Fruit fly (Drosophila melanogaster) whole organism, embryonic: Measurements from ENCODE around the gene frac.
A peak's percentile ranks its signal among the peaks of the same experiment; 100 is the strongest.

Source experiments
- Awh ChIP-seq: fragments of 200-800 bp; sonication (Bioruptor generic); IDR thresholded peaks from 2 replicates; pipeline ENCODE4, ENCODE4 v1.3.6; 2022; ENCODE audit warnings: missing biosample characterization, missing genetic modification characterization
- Bteb2 ChIP-seq: fragments of 200-800 bp; sonication (Bioruptor generic); optimal IDR thresholded peaks from 2 replicates; lab custom pipeline; 2016; ENCODE audit warnings: missing biosample characterization, missing genetic modification characterization
- CG11093 ChIP-seq: fragments of 200-800 bp; sonication (Bioruptor generic); IDR thresholded peaks from 3 replicates; pipeline ENCODE4 v1.3.6; 2022; ENCODE audit warnings: missing biosample characterization, missing genetic modification characterization
- CG13296 ChIP-seq: fragments of 200-800 bp; sonication (Bioruptor generic); optimal IDR thresholded peaks from 3 replicates; lab custom pipeline; 2018; ENCODE audit warnings: missing biosample characterization, mild to moderate bottlenecking, missing genetic modification characterization
- CG14050 ChIP-seq: fragments of 200-800 bp; sonication (Bioruptor generic); IDR thresholded peaks from 3 replicates; pipeline ENCODE4 v1.3.6; 2022; ENCODE audit warnings: missing biosample characterization, missing genetic modification characterization
- CG1529 ChIP-seq: fragments of 200-800 bp; sonication (Bioruptor generic); optimal IDR thresholded peaks from 3 replicates; lab custom pipeline; 2018; ENCODE audit warnings: missing biosample characterization, missing genetic modification characterization
- CG15479 ChIP-seq: fragments of 200-800 bp; sonication (Bioruptor generic); optimal IDR thresholded peaks from 3 replicates; lab custom pipeline; 2019; ENCODE audit warnings: missing biosample characterization, mild to moderate bottlenecking, missing genetic modification characterization, moderate library complexity
- CG17385 ChIP-seq: fragments of 200-800 bp; sonication (Bioruptor generic); optimal IDR thresholded peaks from 3 replicates; lab custom pipeline; 2018; ENCODE audit warnings: missing biosample characterization, mild to moderate bottlenecking, missing genetic modification characterization
- CG17802 ChIP-seq: fragments of 200-800 bp; sonication (Bioruptor generic); optimal IDR thresholded peaks from 2 replicates; lab custom pipeline; 2018; ENCODE audit warnings: missing biosample characterization, mild to moderate bottlenecking, missing genetic modification characterization, moderate library complexity
- CG2120 ChIP-seq: fragments of 200-800 bp; sonication (Bioruptor generic); optimal IDR thresholded peaks from 3 replicates; lab custom pipeline; 2016; ENCODE audit warnings: missing biosample characterization, missing genetic modification characterization
- CG2712 ChIP-seq: fragments of 200-800 bp; optimal IDR thresholded peaks from 3 replicates; lab custom pipeline; 2019; ENCODE audit warnings: missing biosample characterization, mild to moderate bottlenecking, missing genetic modification characterization, moderate library complexity
- CG2889 ChIP-seq: fragments of 200-800 bp; sonication (Bioruptor generic); IDR thresholded peaks from 3 replicates; pipeline ENCODE4 v1.3.6; 2022; ENCODE audit warnings: missing biosample characterization, missing genetic modification characterization
- CG32532 ChIP-seq: fragments of 200-800 bp; sonication (Bioruptor generic); IDR thresholded peaks from 2 replicates; pipeline ENCODE4 v1.3.6; 2022; ENCODE audit warnings: missing biosample characterization, missing genetic modification characterization
- CG34376 ChIP-seq: fragments of 200-800 bp; sonication (Bioruptor generic); optimal IDR thresholded peaks from 2 replicates; lab custom pipeline; 2018; ENCODE audit warnings: missing biosample characterization, mild to moderate bottlenecking, missing genetic modification characterization
- CG3838 ChIP-seq: fragments of 200-800 bp; sonication (Bioruptor generic); optimal IDR thresholded peaks from 3 replicates; lab custom pipeline; 2016; ENCODE audit warnings: missing biosample characterization, missing genetic modification characterization
- CG6654 ChIP-seq: fragments of 200-800 bp; sonication (Bioruptor generic); optimal IDR thresholded peaks from 2 replicates; lab custom pipeline; 2017; ENCODE audit warnings: missing biosample characterization, mild to moderate bottlenecking, missing genetic modification characterization
- CG6854 ChIP-seq: fragments of 200-800 bp; sonication (Bioruptor generic); optimal IDR thresholded peaks from 3 replicates; lab custom pipeline; 2017; ENCODE audit warnings: missing biosample characterization, mild to moderate bottlenecking, missing genetic modification characterization
- CG8089 ChIP-seq: fragments of 200-800 bp; sonication (Bioruptor generic); optimal IDR thresholded peaks from 3 replicates; lab custom pipeline; 2016; ENCODE audit warnings: missing biosample characterization, missing genetic modification characterization
- Chrac-16 ChIP-seq: fragments of 200-800 bp; sonication (Bioruptor generic); optimal IDR thresholded peaks from 3 replicates; lab custom pipeline; 2016; ENCODE audit warnings: missing biosample characterization, missing genetic modification characterization
- CkIIα-i1 ChIP-seq: fragments of 200-800 bp; sonication (Bioruptor generic); IDR thresholded peaks from 2 replicates; pipeline ENCODE4 v1.3.6; 2022; ENCODE audit warnings: missing biosample characterization, missing genetic modification characterization
- Dad ChIP-seq: fragments of 200-800 bp; sonication (Bioruptor generic); optimal IDR thresholded peaks from 3 replicates; lab custom pipeline; 2016; ENCODE audit warnings: missing biosample characterization, missing genetic modification characterization
- Deaf1 ChIP-seq: fragments of 200-800 bp; optimal IDR thresholded peaks from 3 replicates; lab custom pipeline; 2019; ENCODE audit warnings: missing biosample characterization, mild to moderate bottlenecking, missing genetic modification characterization, moderate library complexity
- Dek ChIP-seq: fragments of 200-800 bp; sonication (Bioruptor generic); optimal IDR thresholded peaks from 3 replicates; lab custom pipeline; 2019; ENCODE audit warnings: missing biosample characterization, mild to moderate bottlenecking, missing genetic modification characterization, moderate library complexity
- Dip3 ChIP-seq: fragments of 200-800 bp; sonication (Bioruptor generic); optimal IDR thresholded peaks from 3 replicates; lab custom pipeline; 2016; ENCODE audit warnings: missing biosample characterization, missing genetic modification characterization
- Eip74EF ChIP-seq, 2 experiments: fragments of 200-800 bp in 1 of 2; fragments of >200 bp in 1 of 2; sonication (Bioruptor generic) in 1 of 2; optimal IDR thresholded peaks; 2 replicates each; lab custom pipeline; 2017 to 2019; ENCODE audit warnings: missing biosample characterization in 2 of 2, missing genetic modification characterization in 2 of 2, mild to moderate bottlenecking in 1 of 2, moderate library complexity in 1 of 2
- Ets65A ChIP-seq: fragments of 200-800 bp; sonication (Bioruptor generic); peaks from one replicate; lab custom pipeline; 2016; ENCODE audit warnings: missing biosample characterization, missing genetic modification characterization
- Fer1 ChIP-seq: fragments of 200-800 bp; sonication (Bioruptor generic); optimal IDR thresholded peaks from 2 replicates; lab custom pipeline; 2017; ENCODE audit warnings: missing biosample characterization, mild to moderate bottlenecking, missing genetic modification characterization
- GATAe ChIP-seq: fragments of 200-800 bp; sonication (Bioruptor generic); conservative IDR thresholded peaks from 2 replicates; pipeline ENCODE4 v1.3.6; 2022; ENCODE audit warnings: missing biosample characterization, missing genetic modification characterization
- HLHmδ ChIP-seq: fragments of 200-800 bp; sonication (Bioruptor generic); optimal IDR thresholded peaks from 2 replicates; lab custom pipeline; 2018; ENCODE audit warnings: missing biosample characterization, mild to moderate bottlenecking, missing genetic modification characterization, moderate library complexity
- NFAT ChIP-seq: fragments of 200-800 bp; sonication (Bioruptor generic); IDR thresholded peaks from 2 replicates; pipeline ENCODE4 v1.3.6; 2022; ENCODE audit warnings: missing biosample characterization, missing genetic modification characterization
- Neu2 ChIP-seq: fragments of 200-800 bp; sonication (Bioruptor generic); optimal IDR thresholded peaks from 3 replicates; lab custom pipeline; 2016; ENCODE audit warnings: missing biosample characterization, missing genetic modification characterization, borderline replicate concordance
- Nf-YC ChIP-seq: fragments of 200-800 bp; optimal IDR thresholded peaks from 3 replicates; lab custom pipeline; 2019; ENCODE audit warnings: missing biosample characterization, mild to moderate bottlenecking, missing genetic modification characterization, moderate library complexity
- Trl ChIP-seq, 3 experiments: fragments of >200 bp in 2 of 3; fragments of 200-800 bp in 1 of 3; sonication (Bioruptor generic) in 1 of 3; optimal IDR thresholded peaks; 2 replicates in 1 of 3; 3 replicates in 2 of 3; lab custom pipeline; 2016 to 2017; ENCODE audit warnings: missing biosample characterization in 1 of 3, missing genetic modification characterization in 1 of 3
- Vsx1 ChIP-seq: fragments of 200-800 bp; sonication (Bioruptor generic); optimal IDR thresholded peaks from 2 replicates; lab custom pipeline; 2017; ENCODE audit warnings: missing biosample characterization, mild to moderate bottlenecking, missing genetic modification characterization, missing genetic modification reagents
- ato ChIP-seq: fragments of 200-800 bp; sonication (Bioruptor generic); IDR thresholded peaks from 2 replicates; pipeline ENCODE4 v1.3.6; 2022; ENCODE audit warnings: missing biosample characterization, missing genetic modification characterization; ENCODE audit not compliant: partially characterized antibody
- bsh ChIP-seq, 2 experiments: fragments of 200-800 bp; sonication (Bioruptor generic); optimal IDR thresholded peaks; 2 replicates each; lab custom pipeline; 2017 to 2018; ENCODE audit warnings: mild to moderate bottlenecking in 2 of 2, missing biosample characterization in 2 of 2, missing genetic modification characterization in 2 of 2, moderate library complexity in 1 of 2
- chinmo ChIP-seq: fragments of 200-800 bp; sonication (Bioruptor generic); IDR thresholded peaks from 4 replicates; pipeline ENCODE4 v1.3.6; 2022; ENCODE audit warnings: missing biosample characterization, missing genetic modification characterization; ENCODE audit not compliant: partially characterized antibody
- crol ChIP-seq: fragments of 200-800 bp; sonication (Bioruptor generic); IDR thresholded peaks from 2 replicates; pipeline ENCODE4 v1.3.6; 2022; ENCODE audit warnings: missing biosample characterization, missing genetic modification characterization
- eve ChIP-seq, 2 experiments: fragments of >200 bp; optimal IDR thresholded peaks; 2 replicates each; lab custom pipeline; 2017; ENCODE audit warnings: missing biosample characterization in 2 of 2, missing genetic modification characterization in 2 of 2
- fd64A ChIP-seq: fragments of 200-800 bp; sonication (Bioruptor generic); optimal IDR thresholded peaks from 3 replicates; lab custom pipeline; 2018; ENCODE audit warnings: missing biosample characterization, mild to moderate bottlenecking, missing genetic modification characterization
- inv ChIP-seq: fragments of 200-800 bp; sonication (Bioruptor generic); IDR thresholded peaks from 2 replicates; pipeline ENCODE4 v1.3.6; 2022; ENCODE audit warnings: missing biosample characterization, missing genetic modification characterization; ENCODE audit not compliant: partially characterized antibody
- jumu ChIP-seq: fragments of 200-800 bp; sonication (Bioruptor generic); optimal IDR thresholded peaks from 3 replicates; lab custom pipeline; 2016; ENCODE audit warnings: missing biosample characterization, missing genetic modification characterization
- lab ChIP-seq: fragments of 200-800 bp; sonication (Bioruptor generic); optimal IDR thresholded peaks from 3 replicates; lab custom pipeline; 2017; ENCODE audit warnings: missing biosample characterization, missing genetic modification characterization, mild to moderate bottlenecking, moderate library complexity, missing genetic modification reagents
- ranshi ChIP-seq: fragments of 200-800 bp; sonication (Bioruptor generic); IDR thresholded peaks from 2 replicates; pipeline ENCODE4 v1.3.6; 2022; ENCODE audit warnings: missing biosample characterization, missing genetic modification characterization
- scrt ChIP-seq: fragments of 200-800 bp; sonication (Bioruptor generic); optimal IDR thresholded peaks from 2 replicates; lab custom pipeline; 2018; ENCODE audit warnings: missing biosample characterization, mild to moderate bottlenecking, missing genetic modification characterization, moderate library complexity
- sima ChIP-seq: fragments of 200-800 bp; sonication (Bioruptor generic); optimal IDR thresholded peaks from 2 replicates; lab custom pipeline; 2016; ENCODE audit warnings: missing biosample characterization, missing genetic modification characterization
- trem ChIP-seq: fragments of 200-800 bp; optimal IDR thresholded peaks from 3 replicates; lab custom pipeline; 2019; ENCODE audit warnings: missing biosample characterization, mild to moderate bottlenecking, missing genetic modification characterization, moderate library complexity
- ttk ChIP-seq: fragments of 200-800 bp; sonication (Bioruptor generic); IDR thresholded peaks from 2 replicates; pipeline ENCODE4 v2.1.2; 2022; ENCODE audit warnings: missing biosample characterization, missing genetic modification characterization
- wek ChIP-seq: fragments of 200-800 bp; sonication (Bioruptor generic); optimal IDR thresholded peaks from 3 replicates; lab custom pipeline; 2018; ENCODE audit warnings: missing biosample characterization, mild to moderate bottlenecking, missing genetic modification characterization, moderate library complexity

frac gene

DNA sequence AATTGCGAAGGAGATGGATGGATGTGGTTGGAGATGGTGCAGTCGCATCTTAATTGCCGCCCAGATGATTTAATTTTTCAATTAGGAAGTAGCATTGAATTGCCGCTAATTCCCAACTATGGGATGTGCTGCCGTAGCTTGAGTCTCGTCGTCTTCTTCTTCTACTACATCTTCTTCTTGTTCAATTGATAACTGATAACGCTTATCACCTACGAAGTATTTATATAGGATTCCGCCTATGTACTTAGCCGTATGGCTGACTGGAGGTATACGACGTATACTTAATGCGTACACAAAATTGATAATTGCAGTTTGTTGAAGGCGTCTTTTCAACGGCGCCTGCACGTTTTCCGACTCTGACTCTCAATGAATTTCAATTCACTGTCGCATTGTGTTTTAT is 41.8 kb upstream of the frac start:
- TF ChIP-seq CkIIα-i1 (GFP tag; lab: Robert Waterston, UW) (no peak), inv (GFP tag; lab: Robert Waterston, UW) (no peak), CG17385 (GFP tag; lab: Kevin White, UChicago) (peak; percentile 53)
- TF ChIP-seq, all 482 proteins: peak for 1

DNA sequence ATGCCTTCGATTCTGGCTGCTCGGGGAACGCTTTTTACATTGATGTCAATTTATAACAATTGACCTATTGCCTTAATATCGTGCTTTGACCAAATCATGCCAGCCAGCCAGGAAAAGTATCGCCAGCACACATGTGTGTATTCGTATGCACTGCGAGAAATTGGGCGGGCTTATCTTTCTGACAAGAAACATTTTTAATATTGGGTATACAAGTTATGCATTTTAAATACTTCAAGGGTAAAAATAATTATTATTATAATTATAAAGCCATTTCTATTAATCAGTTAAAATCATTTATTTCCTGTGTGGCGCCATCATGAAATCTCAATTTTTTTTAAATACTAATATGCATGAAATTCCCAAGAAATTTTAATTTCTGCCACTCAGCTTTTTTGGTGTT is 40.6 kb upstream of the frac start:
- TF ChIP-seq CG2120 (no peak), CG6654 (GFP tag; lab: Kevin White, UChicago) (no peak), Neu2 (GFP tag; lab: Kevin White, UChicago) (no peak), Trl (optimal IDR thresholded peaks at IDR 0.05; lab: Kevin White, UChicago) (no peak), Trl (GFP tag; optimal IDR thresholded peaks at IDR 0.05; lab: Kevin White, UChicago) (no peak), GATAe (GFP tag; lab: Robert Waterston, UW) (no peak), Fer1 (no peak), Dip3 (GFP tag; lab: Kevin White, UChicago) (no peak), CG6854 (no peak), Chrac-16 (GFP tag; lab: Kevin White, UChicago) (peak; percentile 7), CG34376 (GFP tag; lab: Kevin White, UChicago) (no peak), CG2889 (GFP tag; lab: Robert Waterston, UW) (no peak), fd64A (GFP tag; lab: Kevin White, UChicago) (no peak), ttk (0 out of 2 replicates have a peak, but pooled peaks have one; percentile 15), chinmo (GFP tag; lab: Robert Waterston, UW) (no peak), bsh (GFP tag; optimal IDR thresholded peaks at IDR 0.05; lab: Kevin White, UChicago) (peak in 1 of 2 experiments; percentile 69), Deaf1 (tag; lab: Kevin White, UChicago) (no peak), wek (GFP tag; lab: Kevin White, UChicago) (no peak), Awh (GFP tag; lab: Robert Waterston, UW) (peak; percentile 39; the same call in 1 of the 2 replicates), Bteb2 (GFP tag; lab: Kevin White, UChicago) (no peak), eve (GFP tag; optimal IDR thresholded peaks at IDR 0.05; lab: Kevin White, UChicago) (no peak), crol (GFP tag; lab: Robert Waterston, UW) (no peak), Vsx1 (GFP tag; lab: Kevin White, UChicago) (no peak), jumu (GFP tag; lab: Kevin White, UChicago) (no peak), sima (GFP tag; lab: Kevin White, UChicago) (no peak), CG15479 (GFP tag; lab: Kevin White, UChicago) (no peak), CG32532 (GFP tag; lab: Robert Waterston, UW) (no peak), CG2712 (tag; lab: Kevin White, UChicago) (peak; percentile 39), HLHmδ (GFP tag; lab: Kevin White, UChicago) (no peak), Nf-YC (tag; lab: Kevin White, UChicago) (no peak), lab (GFP tag; lab: Kevin White, UChicago) (no peak), trem (tag; lab: Kevin White, UChicago) (peak; percentile 33), NFAT (GFP tag; lab: Robert Waterston, UW) (no peak), ranshi (GFP tag; lab: Robert Waterston, UW) (no peak), Dad (no peak), scrt (GFP tag; lab: Kevin White, UChicago) (no peak), Ets65A (GFP tag; lab: Kevin White, UChicago) (no peak), CG14050 (no peak), CG17802 (tag; lab: Kevin White, UChicago) (no peak), CG1529 (peak; percentile 2), ato (GFP tag; lab: Robert Waterston, UW) (no peak), CG3838 (GFP tag; lab: Kevin White, UChicago) (no peak), CG13296 (GFP tag; lab: Kevin White, UChicago) (no peak), CG8089 (no peak), Eip74EF (GFP tag; optimal IDR thresholded peaks at IDR 0.05; lab: Kevin White, UChicago) (no peak), Dek (no peak), CG11093 (GFP tag; lab: Robert Waterston, UW) (no peak)
